Fruit fly (Drosophila melanogaster) Kc167 (cell line): ENCODE measurements around the gene Dic1.

Experiments used
- Myc ChIP-seq: fragments of >200 bp; optimal IDR thresholded peaks from 2 replicates; lab custom pipeline; 2017; ENCODE audit warnings: missing external identifiers
- Sin3A ChIP-seq: fragments of >200 bp; optimal IDR thresholded peaks from 2 replicates; lab custom pipeline; 2018; ENCODE audit warnings: missing external identifiers
- h ChIP-seq: fragments of >200 bp; optimal IDR thresholded peaks from 3 replicates; lab custom pipeline; 2018; ENCODE audit warnings: missing external identifiers
- psq ChIP-seq: fragments of >200 bp; optimal IDR thresholded peaks from 2 replicates; lab custom pipeline; 2017; ENCODE audit warnings: missing external identifiers
- ttk ChIP-seq: sonication (Bioruptor generic); optimal IDR thresholded peaks from 2 replicates; lab custom pipeline; 2017; ENCODE audit warnings: missing external identifiers

DNA sequence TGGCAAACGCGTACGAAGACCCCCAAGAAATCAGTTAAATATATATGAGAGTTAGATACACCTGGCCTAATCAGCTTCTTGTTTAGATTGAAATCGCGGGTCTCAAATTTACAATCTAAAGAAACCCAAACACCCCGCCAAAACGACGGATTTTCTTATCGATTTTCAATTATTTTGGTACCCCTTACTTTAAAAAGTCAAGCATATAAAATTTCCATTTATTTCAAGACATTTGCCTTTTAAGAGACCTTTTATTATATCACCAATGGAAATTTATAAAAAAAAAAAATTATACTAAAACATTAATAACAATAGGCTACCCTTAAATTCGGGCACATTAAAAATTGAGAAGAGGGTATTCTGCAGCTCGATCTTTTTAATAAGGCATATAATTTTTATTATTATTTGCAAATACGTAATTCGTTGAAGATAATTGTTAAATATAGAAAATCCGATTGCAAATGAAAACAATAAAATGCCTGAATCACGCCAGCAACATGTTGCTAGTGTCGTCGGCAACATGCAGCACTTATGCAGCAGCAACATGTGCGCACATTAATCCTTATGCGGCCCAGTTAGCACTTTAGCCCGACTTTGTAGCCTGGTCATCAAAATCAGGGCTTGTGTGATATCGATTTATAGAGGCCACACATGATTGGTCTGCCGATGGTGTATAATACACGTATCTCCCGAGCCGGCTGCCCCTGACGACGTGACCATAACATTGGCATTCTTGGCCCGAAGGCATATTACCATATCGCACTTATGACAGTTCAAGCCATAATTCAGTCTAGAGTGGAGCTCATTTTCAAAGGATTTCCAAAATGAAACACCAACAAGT lies 7.3 kb downstream of the Dic1 start, which contains the start of the genes Lip3 and CG34309:
- TF ChIP-seq psq: no peak
- TF ChIP-seq ttk (lab: Kevin White, UChicago): no peak
- TF ChIP-seq Sin3A (lab: Kevin White, UChicago): no peak
- TF ChIP-seq Myc (lab: Kevin White, UChicago): no peak
- TF ChIP-seq h (lab: Kevin White, UChicago): no peak
